Worm (Caenorhabditis elegans) whole organism, young adult: ENCODE data around the gene srw-98.

Experiments used
- F37B4.10 ChIP-seq: fragments of 200-800 bp; sonication (Bioruptor generic); IDR thresholded peaks from 2 replicates; pipeline ENCODE4 v1.3.6; 2022; ENCODE audit warnings: missing genetic modification characterization, missing compliant biosample characterization
- attf-6 ChIP-seq: fragments of 200-800 bp; sonication (Bioruptor generic); IDR thresholded peaks from 2 replicates; pipeline ENCODE4 v1.3.6; 2022; ENCODE audit warnings: missing genetic modification reagents, missing genetic modification characterization, missing compliant biosample characterization
- efl-1 ChIP-seq: fragments of 150-350 bp; optimal IDR thresholded peaks from 2 replicates; lab custom pipeline; 2014; ENCODE audit warnings: missing biosample characterization, missing genetic modification reagents, missing genetic modification characterization
- hlh-26 ChIP-seq: fragments of 200-800 bp; sonication (Bioruptor generic); conservative IDR thresholded peaks from 2 replicates; pipeline ENCODE4 v1.3.6; 2022; ENCODE audit warnings: missing genetic modification reagents, missing genetic modification characterization, missing compliant biosample characterization
- pha-4 ChIP-seq: fragments of 150-350 bp; sonication (generic microtip); optimal IDR thresholded peaks from 2 replicates; lab custom pipeline; 2014; ENCODE audit warnings: missing biosample characterization, missing genetic modification reagents, missing genetic modification characterization
- sea-2 ChIP-seq: fragments of 200-800 bp; sonication (Bioruptor generic); IDR thresholded peaks from 2 replicates; pipeline ENCODE4 v1.3.6; 2022; ENCODE audit warnings: missing genetic modification characterization, missing compliant biosample characterization
- snpc-1.3 ChIP-seq: sonication (generic microtip); optimal IDR thresholded peaks from 2 replicates; lab custom pipeline; 2017; ENCODE audit warnings: missing genetic modification characterization, mild to moderate bottlenecking, missing compliant biosample characterization, antibody characterized with exemption, moderate library complexity, missing genotype, missing genetic modification reagents; ENCODE audit not compliant: insufficient read depth
- snpc-4 ChIP-seq, 5 experiments: fragments of 150-350 bp in 1 of 5; sonication (generic microtip) in 4 of 5; optimal IDR thresholded peaks; 2 replicates each; lab custom pipeline; 2014 to 2018; ENCODE audit warnings: missing genetic modification characterization in 5 of 5, missing biosample characterization in 3 of 5, antibody characterized with exemption in 2 of 5, mild to moderate bottlenecking in 2 of 5, missing compliant biosample characterization in 2 of 5, missing genotype in 2 of 5, moderate library complexity in 2 of 5, missing genetic modification reagents in 1 of 5
- sptf-2 ChIP-seq: fragments of 200-800 bp; sonication (Bioruptor generic); optimal IDR thresholded peaks from 2 replicates; lab custom pipeline; 2018; ENCODE audit warnings: mild to moderate bottlenecking, missing genetic modification characterization, missing compliant biosample characterization
- unc-130 ChIP-seq: sonication (generic microtip); optimal IDR thresholded peaks from 2 replicates; lab custom pipeline; 2016; ENCODE audit warnings: missing genetic modification reagents, missing genetic modification characterization, missing compliant biosample characterization
- ztf-3 ChIP-seq: fragments of 200-800 bp; sonication (Bioruptor generic); optimal IDR thresholded peaks from 2 replicates; lab custom pipeline; 2018; ENCODE audit warnings: mild to moderate bottlenecking, missing genetic modification characterization, missing compliant biosample characterization

ce11 chrV:1719927-1720326, 41.8 kb upstream of the srw-98 start, which contains the start of gene srw-102:
- TF ChIP-seq snpc-1.3 (tag; lab: Kevin White, UChicago) (no peak), attf-6 (no peak), sea-2 (GFP tag; lab: Robert Waterston, UW) (no peak), snpc-4 (GFP tag; optimal IDR thresholded peaks at IDR 0.05; lab: Kevin White, UChicago) (no peak), snpc-4 (tag; optimal IDR thresholded peaks at IDR 0.05; lab: Kevin White, UChicago) (no peak), pha-4 (tag; lab: Kevin White, UChicago) (no peak), efl-1 (no peak), F37B4.10 (no peak), sptf-2 (GFP tag; lab: Kevin White, UChicago) (no peak), ztf-3 (GFP tag; lab: Kevin White, UChicago) (no peak), unc-130 (GFP tag; lab: Kevin White, UChicago) (no peak), hlh-26 (GFP tag; lab: Robert Waterston, UW) (no peak)
